Worm (Caenorhabditis elegans) whole organism, L4/young adult: ENCODE results near the gene col-84.

Experiments used
- W03F9.2 ChIP-seq: fragments of 150-350 bp; optimal IDR thresholded peaks from 2 replicates; lab custom pipeline; 2014; ENCODE audit warnings: missing biosample characterization, missing genetic modification characterization
- dao-5 ChIP-seq: sonication (generic microtip); optimal IDR thresholded peaks from 2 replicates; lab custom pipeline; 2016; ENCODE audit warnings: missing genotype, missing genetic modification characterization, moderate library complexity, missing compliant biosample characterization
- him-1 ChIP-seq: sonication (generic microtip); optimal IDR thresholded peaks from 2 replicates; lab custom pipeline; 2016; ENCODE audit warnings: missing genotype, missing genetic modification reagents, missing genetic modification characterization, missing compliant biosample characterization

Gene col-84

ce11 chrII:11915770-11916554 lies 47.6 kb downstream of the col-84 start, which contains the start of the genes vps-15 and hmg-12:
Gene vps-15 (minus strand): TSS chrII:11915852.
Gene hmg-12 (plus strand): TSS chrII:11916513.
- TF ChIP-seq him-1 (no peak), dao-5 (tag; lab: Kevin White, UChicago) (no peak), W03F9.2 (tag; lab: Kevin White, UChicago) (peak; percentile 47)

ce11 chrII:11916555-11916941 lies 48.2 kb downstream of the col-84 start:
- no peak for TF ChIP-seq dao-5 (tag; lab: Kevin White, UChicago)
- no peak for TF ChIP-seq him-1
- TF ChIP-seq W03F9.2 (tag; lab: Kevin White, UChicago) = no peak

ce11 chrII:11916945-11917344 lies 48.6 kb downstream of the col-84 start:
- TF ChIP-seq him-1 = no peak
- TF ChIP-seq dao-5 (tag; lab: Kevin White, UChicago) = no peak

ce11 chrII:11917530-11917952 lies 49.2 kb downstream of the col-84 start:
- TF ChIP-seq W03F9.2 (tag; lab: Kevin White, UChicago) (no peak), dao-5 (tag; lab: Kevin White, UChicago) (peak; percentile 36)
